Fruit fly (Drosophila melanogaster) whole organism, embryonic: ENCODE data around the gene pigs.
A peak's percentile ranks its signal among the peaks of the same experiment; 100 is the strongest.

Source experiments
- Awh ChIP-seq: fragments of 200-800 bp; sonication (Bioruptor generic); IDR thresholded peaks from 2 replicates; pipeline ENCODE4, ENCODE4 v1.3.6; 2022; ENCODE audit warnings: missing biosample characterization, missing genetic modification characterization
- Blimp-1 ChIP-seq: fragments of 200-800 bp; sonication (Bioruptor generic); optimal IDR thresholded peaks from 3 replicates; lab custom pipeline; 2018; ENCODE audit warnings: missing biosample characterization, missing genetic modification characterization, mild to moderate bottlenecking, moderate library complexity, missing genetic modification reagents
- Bteb2 ChIP-seq: fragments of 200-800 bp; sonication (Bioruptor generic); optimal IDR thresholded peaks from 2 replicates; lab custom pipeline; 2016; ENCODE audit warnings: missing biosample characterization, missing genetic modification characterization
- CG10462 ChIP-seq: fragments of 200-800 bp; sonication (Bioruptor generic); optimal IDR thresholded peaks from 2 replicates; lab custom pipeline; 2016; ENCODE audit warnings: missing biosample characterization, missing genetic modification characterization
- CG11504 ChIP-seq: fragments of 200-800 bp; sonication (Bioruptor generic); optimal IDR thresholded peaks from 3 replicates; lab custom pipeline; 2019; ENCODE audit warnings: missing biosample characterization, mild to moderate bottlenecking, missing genetic modification characterization, moderate library complexity
- CG12104 ChIP-seq: fragments of 200-800 bp; sonication (Bioruptor generic); optimal IDR thresholded peaks from 3 replicates; lab custom pipeline; 2016; ENCODE audit warnings: missing biosample characterization, missing genetic modification characterization
- CG1233 ChIP-seq: fragments of 200-800 bp; sonication (Bioruptor generic); optimal IDR thresholded peaks from 4 replicates; lab custom pipeline; 2018; ENCODE audit warnings: missing biosample characterization, mild to moderate bottlenecking, missing genetic modification characterization
- CG13424 ChIP-seq: fragments of 200-800 bp; sonication (Bioruptor generic); optimal IDR thresholded peaks from 2 replicates; lab custom pipeline; 2019; ENCODE audit warnings: missing biosample characterization, mild to moderate bottlenecking, missing genetic modification characterization, moderate library complexity
- CG15011 ChIP-seq: fragments of 200-800 bp; sonication (Bioruptor generic); optimal IDR thresholded peaks from 3 replicates; lab custom pipeline; 2018; ENCODE audit warnings: missing biosample characterization, mild to moderate bottlenecking, missing genetic modification characterization
- CG15696 ChIP-seq: fragments of 200-800 bp; sonication (Bioruptor generic); optimal IDR thresholded peaks from 2 replicates; lab custom pipeline; 2019; ENCODE audit warnings: missing biosample characterization, mild to moderate bottlenecking, missing genetic modification characterization, moderate library complexity
- CG17568 ChIP-seq: fragments of 200-800 bp; sonication (Bioruptor generic); optimal IDR thresholded peaks from 2 replicates; lab custom pipeline; 2018; ENCODE audit warnings: missing biosample characterization, mild to moderate bottlenecking, missing genetic modification characterization, moderate library complexity
- CG18011 ChIP-seq: fragments of 200-800 bp; sonication (Bioruptor generic); optimal IDR thresholded peaks from 2 replicates; lab custom pipeline; 2017; ENCODE audit warnings: missing biosample characterization, missing genetic modification characterization, mild to moderate bottlenecking, moderate library complexity, missing genotype
- CG2116 ChIP-seq: fragments of 200-800 bp; sonication (Bioruptor generic); optimal IDR thresholded peaks from 3 replicates; lab custom pipeline; 2018; ENCODE audit warnings: missing biosample characterization, mild to moderate bottlenecking, missing genetic modification characterization
- CG2120 ChIP-seq: fragments of 200-800 bp; sonication (Bioruptor generic); optimal IDR thresholded peaks from 3 replicates; lab custom pipeline; 2016; ENCODE audit warnings: missing biosample characterization, missing genetic modification characterization
- CG31441 ChIP-seq: fragments of 200-800 bp; sonication (Bioruptor generic); IDR thresholded peaks from 2 replicates; pipeline ENCODE4 v1.3.6; 2022; ENCODE audit warnings: missing biosample characterization, missing genetic modification characterization
- CG3281 ChIP-seq: fragments of 200-800 bp; sonication (Bioruptor generic); optimal IDR thresholded peaks from 3 replicates; lab custom pipeline; 2017; ENCODE audit warnings: missing biosample characterization, mild to moderate bottlenecking, missing genetic modification characterization
- CG33557 ChIP-seq: fragments of 200-800 bp; sonication (Bioruptor generic); optimal IDR thresholded peaks from 2 replicates; lab custom pipeline; 2019; ENCODE audit warnings: missing biosample characterization, mild to moderate bottlenecking, missing genetic modification characterization, moderate library complexity
- CG4707 ChIP-seq: fragments of 200-800 bp; sonication (Bioruptor generic); optimal IDR thresholded peaks from 2 replicates; lab custom pipeline; 2018; ENCODE audit warnings: missing biosample characterization, mild to moderate bottlenecking, missing genetic modification characterization, moderate library complexity
- CG6683 ChIP-seq: fragments of 200-800 bp; sonication (Bioruptor generic); optimal IDR thresholded peaks from 2 replicates; lab custom pipeline; 2017; ENCODE audit warnings: missing biosample characterization, mild to moderate bottlenecking, missing genetic modification characterization, missing genetic modification reagents
- CG7372 ChIP-seq: fragments of 200-800 bp; sonication (Bioruptor generic); IDR thresholded peaks from 2 replicates; pipeline ENCODE4 v1.3.6; 2022; ENCODE audit warnings: missing biosample characterization, missing genetic modification characterization
- CoRest ChIP-seq: fragments of 200-800 bp; sonication (Bioruptor generic); optimal IDR thresholded peaks from 3 replicates; lab custom pipeline; 2018; ENCODE audit warnings: missing biosample characterization, mild to moderate bottlenecking, missing genetic modification characterization, moderate library complexity
- CrebB ChIP-seq: fragments of 200-800 bp; sonication (Bioruptor generic); optimal IDR thresholded peaks from 3 replicates; lab custom pipeline; 2018; ENCODE audit warnings: missing biosample characterization, mild to moderate bottlenecking, missing genetic modification characterization
- D19A ChIP-seq: fragments of 200-800 bp; optimal IDR thresholded peaks from 3 replicates; lab custom pipeline; 2019; ENCODE audit warnings: missing biosample characterization, mild to moderate bottlenecking, missing genetic modification characterization, moderate library complexity
- HmgZ ChIP-seq: fragments of 200-800 bp; sonication (Bioruptor generic); optimal IDR thresholded peaks from 2 replicates; lab custom pipeline; 2018; ENCODE audit warnings: missing biosample characterization, mild to moderate bottlenecking, missing genetic modification characterization
- PHDP ChIP-seq: fragments of 200-800 bp; sonication (Bioruptor generic); optimal IDR thresholded peaks from 3 replicates; lab custom pipeline; 2018; ENCODE audit warnings: missing biosample characterization, mild to moderate bottlenecking, missing genetic modification characterization, moderate library complexity
- Pdp1 ChIP-seq, 2 experiments: fragments of 200-800 bp; sonication (Bioruptor generic); optimal IDR thresholded peaks; 3 replicates each; lab custom pipeline; 2016; ENCODE audit warnings: missing biosample characterization in 2 of 2, missing genetic modification characterization in 2 of 2, mild to moderate bottlenecking in 1 of 2, moderate library complexity in 1 of 2
- Rfx ChIP-seq: fragments of 200-800 bp; sonication (Bioruptor generic); IDR thresholded peaks from 2 replicates; pipeline ENCODE4 v1.3.6; 2022; ENCODE audit warnings: missing biosample characterization, missing genetic modification characterization
- Ssrp ChIP-seq: fragments of 200-800 bp; sonication (Bioruptor generic); optimal IDR thresholded peaks from 2 replicates; lab custom pipeline; 2018; ENCODE audit warnings: missing biosample characterization, mild to moderate bottlenecking, missing genetic modification characterization, moderate library complexity
- TFAM ChIP-seq: fragments of 200-800 bp; sonication (Bioruptor generic); optimal IDR thresholded peaks from 2 replicates; lab custom pipeline; 2017; ENCODE audit warnings: missing biosample characterization, missing genetic modification characterization, inconsistent platforms
- cwo ChIP-seq: fragments of 200-800 bp; sonication (Bioruptor generic); optimal IDR thresholded peaks from 3 replicates; lab custom pipeline; 2017; ENCODE audit warnings: missing biosample characterization, missing genetic modification characterization, mild to moderate bottlenecking, moderate library complexity, missing genetic modification reagents
- dimm ChIP-seq: fragments of 200-800 bp; sonication (Bioruptor generic); IDR thresholded peaks from 2 replicates; pipeline ENCODE4 v1.3.6; 2022; ENCODE audit warnings: missing biosample characterization, missing genetic modification characterization
- fd102C ChIP-seq: fragments of 200-800 bp; sonication (Bioruptor generic); optimal IDR thresholded peaks from 2 replicates; lab custom pipeline; 2018; ENCODE audit warnings: missing biosample characterization, mild to moderate bottlenecking, missing genetic modification characterization, moderate library complexity
- fd3F ChIP-seq: fragments of 200-800 bp; sonication (Bioruptor generic); optimal IDR thresholded peaks from 2 replicates; lab custom pipeline; 2018; ENCODE audit warnings: missing biosample characterization, mild to moderate bottlenecking, missing genetic modification characterization, moderate library complexity
- grau ChIP-seq: fragments of 200-800 bp; optimal IDR thresholded peaks from 3 replicates; lab custom pipeline; 2019; ENCODE audit warnings: missing biosample characterization, mild to moderate bottlenecking, missing genetic modification characterization, moderate library complexity
- hth ChIP-seq: fragments of >200 bp; optimal IDR thresholded peaks from 2 replicates; lab custom pipeline; 2017; ENCODE audit warnings: inconsistent platforms
- jing ChIP-seq: fragments of 200-800 bp; sonication (Bioruptor generic); optimal IDR thresholded peaks from 2 replicates; lab custom pipeline; 2018; ENCODE audit warnings: missing biosample characterization, mild to moderate bottlenecking, missing genetic modification characterization
- ken ChIP-seq: fragments of 200-800 bp; sonication (Bioruptor generic); IDR thresholded peaks from 3 replicates; pipeline ENCODE4 v1.3.6; 2022; ENCODE audit warnings: missing biosample characterization, missing genetic modification characterization
- kni ChIP-seq: fragments of 200-800 bp; sonication (Bioruptor generic); optimal IDR thresholded peaks from 3 replicates; lab custom pipeline; 2017; ENCODE audit warnings: mild to moderate bottlenecking, missing biosample characterization, missing genetic modification reagents, missing genetic modification characterization
- lov ChIP-seq, 2 experiments: fragments of 200-800 bp in 1 of 2; fragments of >200 bp in 1 of 2; sonication (Bioruptor generic) in 1 of 2; IDR thresholded peaks in 1 of 2; optimal IDR thresholded peaks in 1 of 2; 2 replicates in 1 of 2; 3 replicates in 1 of 2; pipeline versions ENCODE4 v1.3.6 to Lab custom; 2017 to 2022; ENCODE audit warnings: missing biosample characterization in 1 of 2, missing genetic modification characterization in 1 of 2
- nau ChIP-seq: fragments of 200-800 bp; sonication (Bioruptor generic); optimal IDR thresholded peaks from 3 replicates; lab custom pipeline; 2017; ENCODE audit warnings: missing biosample characterization, mild to moderate bottlenecking, missing genetic modification characterization, missing genetic modification reagents
- nerfin-1 ChIP-seq: fragments of 200-800 bp; sonication (Bioruptor generic); optimal IDR thresholded peaks from 3 replicates; lab custom pipeline; 2019; ENCODE audit warnings: missing biosample characterization, mild to moderate bottlenecking, missing genetic modification characterization, moderate library complexity
- pum ChIP-seq: fragments of 200-800 bp; sonication (Bioruptor generic); optimal IDR thresholded peaks from 2 replicates; lab custom pipeline; 2016; ENCODE audit warnings: missing biosample characterization, missing genetic modification characterization
- run ChIP-seq: fragments of 200-800 bp; sonication (Bioruptor generic); optimal IDR thresholded peaks from 3 replicates; lab custom pipeline; 2018; ENCODE audit warnings: missing biosample characterization, mild to moderate bottlenecking, missing genetic modification characterization
- scrt ChIP-seq: fragments of 200-800 bp; sonication (Bioruptor generic); optimal IDR thresholded peaks from 2 replicates; lab custom pipeline; 2018; ENCODE audit warnings: missing biosample characterization, mild to moderate bottlenecking, missing genetic modification characterization, moderate library complexity
- tio ChIP-seq: fragments of 200-800 bp; sonication (Bioruptor generic); optimal IDR thresholded peaks from 2 replicates; lab custom pipeline; 2017; ENCODE audit warnings: missing biosample characterization, missing genetic modification characterization, inconsistent platforms
- trem ChIP-seq: fragments of 200-800 bp; optimal IDR thresholded peaks from 3 replicates; lab custom pipeline; 2019; ENCODE audit warnings: missing biosample characterization, mild to moderate bottlenecking, missing genetic modification characterization, moderate library complexity
- vnd ChIP-seq: fragments of 200-800 bp; sonication (Bioruptor generic); IDR thresholded peaks from 3 replicates; pipeline ENCODE4 v1.3.6; 2022; ENCODE audit warnings: missing biosample characterization, missing genetic modification characterization; ENCODE audit not compliant: partially characterized antibody
- z ChIP-seq: fragments of 200-800 bp; sonication (Bioruptor generic); IDR thresholded peaks from 3 replicates; pipeline ENCODE4 v1.3.6; 2022; ENCODE audit warnings: missing biosample characterization, missing genetic modification characterization
- zen2 ChIP-seq: fragments of 200-800 bp; sonication (Bioruptor generic); IDR thresholded peaks from 3 replicates; pipeline ENCODE4 v1.3.6; 2022; ENCODE audit warnings: missing biosample characterization, missing genetic modification characterization; ENCODE audit not compliant: partially characterized antibody

Gene pigs

dm6 chrX:6614266-6614665 lies 14.4 kb downstream of the pigs start (continued):
- TF ChIP-seq zen2 (GFP tag; lab: Robert Waterston, UW), result no peak
- TF ChIP-seq grau, result peak; percentile 18
- TF ChIP-seq hth, result no peak
- peak; percentile 0 for TF ChIP-seq nerfin-1 (tag; lab: Kevin White, UChicago)
- TF ChIP-seq TFAM (GFP tag; lab: Kevin White, UChicago), result no peak
- peak; percentile 50 for TF ChIP-seq PHDP (tag; lab: Kevin White, UChicago)
- peak; percentile 71 for TF ChIP-seq CG15696 (tag; lab: Kevin White, UChicago)
- TF ChIP-seq CG18011 (GFP tag; lab: Kevin White, UChicago), result no peak
- TF ChIP-seq nau (GFP tag; lab: Kevin White, UChicago), result peak; percentile 54
- peak; percentile 7 for TF ChIP-seq CoRest
- peak; percentile 36 for TF ChIP-seq Blimp-1
- TF ChIP-seq Rfx (GFP tag; lab: Robert Waterston, UW), result no peak
- TF ChIP-seq dimm, result no peak
- peak in 1 of 2 experiments; percentile 15 for TF ChIP-seq Pdp1 (GFP tag; optimal IDR thresholded peaks at IDR 0.05; lab: Kevin White, UChicago)
- TF ChIP-seq fd3F (GFP tag; lab: Kevin White, UChicago), result peak; percentile 25
- TF ChIP-seq Ssrp, result no peak
- TF ChIP-seq CG6683 (GFP tag; lab: Kevin White, UChicago), result peak; percentile 48
- TF ChIP-seq CG31441 (GFP tag; lab: Robert Waterston, UW), result peak; percentile 25; the same call in 1 of the 2 replicates
- peak; percentile 65; the same call in 2 of the 3 replicates for TF ChIP-seq z (GFP tag; lab: Robert Waterston, UW)
- TF ChIP-seq cwo (GFP tag; lab: Kevin White, UChicago), result peak; percentile 9
- TF ChIP-seq Bteb2 (GFP tag; lab: Kevin White, UChicago), result no peak
- TF ChIP-seq CG11504 (tag; lab: Kevin White, UChicago), result peak; percentile 2
- peak; percentile 47 for TF ChIP-seq CG3281 (GFP tag; lab: Kevin White, UChicago)
- no peak for TF ChIP-seq fd102C
- no peak for TF ChIP-seq lov (optimal IDR thresholded peaks at IDR 0.05; lab: Kevin White, UChicago)
- 0 out of 3 replicates have a peak, but pooled peaks have one; percentile 43 for TF ChIP-seq lov (GFP tag; IDR thresholded peaks at IDR 0.05; lab: Robert Waterston, UW)
- peak; percentile 5 for TF ChIP-seq trem
- TF ChIP-seq CG15011 (GFP tag; lab: Kevin White, UChicago), result peak; percentile 55
- no peak for TF ChIP-seq D19A (tag; lab: Kevin White, UChicago)
- peak; percentile 32 for TF ChIP-seq CG13424 (tag; lab: Kevin White, UChicago)
- no peak for TF ChIP-seq jing
- no peak for TF ChIP-seq CG7372 (GFP tag; lab: Robert Waterston, UW)
- no peak for TF ChIP-seq tio (GFP tag; lab: Kevin White, UChicago)
- peak; percentile 58 for TF ChIP-seq CrebB
- peak; percentile 7 for TF ChIP-seq pum
- peak; percentile 22 for TF ChIP-seq kni (GFP tag; lab: Kevin White, UChicago)
- TF ChIP-seq CG1233 (GFP tag; lab: Kevin White, UChicago), result peak; percentile 34
- peak; percentile 20 for TF ChIP-seq run (tag; lab: Kevin White, UChicago)
- TF ChIP-seq vnd (GFP tag; lab: Robert Waterston, UW), result no peak
- TF ChIP-seq scrt, result peak; percentile 6
- peak; percentile 13 for TF ChIP-seq CG2120 (GFP tag; lab: Kevin White, UChicago)
- TF ChIP-seq CG2116 (GFP tag; lab: Kevin White, UChicago), result peak; percentile 31
- TF ChIP-seq CG4707, result peak; percentile 53
- peak; percentile 68 for TF ChIP-seq CG17568 (GFP tag; lab: Kevin White, UChicago)
- TF ChIP-seq HmgZ (tag; lab: Kevin White, UChicago), result peak; percentile 44
- no peak for TF ChIP-seq CG10462 (GFP tag; lab: Kevin White, UChicago)
- 0 out of 3 replicates have a peak, but pooled peaks have one; percentile 18 for TF ChIP-seq ken
- peak; percentile 51 for TF ChIP-seq CG33557 (GFP tag; lab: Kevin White, UChicago)
- peak; percentile 37; the same call in 1 of the 2 replicates for TF ChIP-seq Awh (GFP tag; lab: Robert Waterston, UW)
- TF ChIP-seq CG12104 (GFP tag; lab: Kevin White, UChicago), result peak; percentile 16
